Fruit fly (Drosophila melanogaster): ENCODE results near the gene CG32371.

The CG32371 gene

DNA sequence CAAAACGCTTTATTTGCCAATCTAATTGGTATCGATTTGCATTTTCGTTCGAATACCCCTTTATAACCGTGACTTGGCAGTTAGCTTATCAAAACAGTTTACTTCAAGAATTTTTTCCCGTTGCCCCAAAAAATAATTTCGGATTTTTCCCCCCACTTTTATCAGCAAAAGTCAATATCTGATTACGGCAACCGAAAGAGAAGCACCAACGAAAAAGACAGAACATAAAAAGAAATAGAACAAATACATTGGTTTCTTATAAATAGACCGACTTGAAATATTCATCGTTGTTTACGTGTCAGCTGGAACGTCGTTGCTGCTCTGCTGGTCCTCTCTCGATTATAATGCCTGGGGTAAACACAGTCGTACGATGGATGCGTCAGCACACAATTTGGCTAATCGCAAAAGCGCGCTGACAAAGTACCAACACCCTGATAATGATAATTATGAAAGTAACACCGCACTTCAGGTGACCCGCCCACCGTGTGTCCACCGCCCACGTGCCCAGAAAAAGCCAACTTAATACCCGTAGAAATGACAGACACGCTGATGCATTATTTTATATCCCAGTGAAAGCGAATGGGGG lies 33.2 kb upstream of the CG32371 start:
- TF ChIP-seq kay (GFP tag; ENCODE audit: borderline replicate concordance): peak; percentile 58
- peak; percentile 51 for TF ChIP-seq cic (GFP tag; optimal IDR thresholded peaks at IDR 0.05)
- no peak for TF ChIP-seq CG11617 (GFP tag; optimal IDR thresholded peaks at IDR 0.05)

DNA sequence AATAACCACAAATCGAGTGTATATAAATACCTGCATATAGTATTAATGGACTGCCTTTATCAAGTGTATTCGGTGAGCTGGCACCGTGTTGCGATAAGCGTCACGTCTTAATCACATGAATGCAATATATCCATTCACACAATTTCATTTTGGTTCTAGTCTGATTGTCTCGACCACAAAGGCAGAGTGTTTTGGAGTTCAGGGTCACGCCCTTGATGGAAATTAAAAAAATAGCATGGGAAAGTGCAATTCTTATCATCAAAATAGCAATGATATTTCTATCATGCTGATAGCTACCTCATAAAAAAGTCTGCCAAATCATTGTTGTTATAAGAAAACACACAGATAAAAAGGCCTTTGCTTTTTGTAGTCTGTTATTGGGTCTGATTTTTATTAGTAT lies 24.6 kb upstream of the CG32371 start:
- no peak for TF ChIP-seq CG14711 (tag; optimal IDR thresholded peaks at IDR 0.05)
- TF ChIP-seq cic (GFP tag; optimal IDR thresholded peaks at IDR 0.05): peak; percentile 77
- no peak for TF ChIP-seq Clk (GFP tag; optimal IDR thresholded peaks at IDR 0.05)
- TF ChIP-seq kay (GFP tag; ENCODE audit: borderline replicate concordance): peak; percentile 56

DNA sequence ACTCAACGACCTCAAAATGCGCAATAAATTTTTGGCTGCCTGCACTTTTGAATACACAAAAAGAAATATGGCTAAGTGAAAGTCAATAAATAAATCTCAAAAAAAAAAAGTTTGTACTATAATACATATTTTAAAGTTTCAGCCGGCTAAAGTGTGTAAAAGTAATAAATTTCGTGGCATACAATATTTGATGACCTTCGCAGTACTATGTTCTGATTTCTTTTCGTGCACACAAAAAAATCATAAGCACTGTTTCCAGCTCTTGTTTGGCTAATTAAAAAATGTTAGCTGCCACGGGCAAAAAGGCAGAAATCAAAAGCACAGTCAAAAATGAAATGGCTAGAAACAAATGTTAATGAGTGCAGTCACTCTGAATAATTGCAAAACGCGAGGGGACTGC lies 24.1 kb upstream of the CG32371 start:
- TF ChIP-seq Mnt (GFP tag; optimal IDR thresholded peaks at IDR 0.05): no peak
- peak; percentile 69 for TF ChIP-seq tj (GFP tag; optimal IDR thresholded peaks at IDR 0.05)
- no peak for TF ChIP-seq bab1 (GFP tag; optimal IDR thresholded peaks at IDR 0.05)
- no peak for TF ChIP-seq CG12768 (GFP tag; optimal IDR thresholded peaks at IDR 0.05)
- TF ChIP-seq cnc (optimal IDR thresholded peaks at IDR 0.05): no peak
- no peak for TF ChIP-seq Crg-1 (GFP tag; optimal IDR thresholded peaks at IDR 0.05)
- peak; percentile 23 for TF ChIP-seq kay (GFP tag; ENCODE audit: borderline replicate concordance)
- peak; percentile 44 for TF ChIP-seq CG14711 (tag; optimal IDR thresholded peaks at IDR 0.05)
- TF ChIP-seq CG7045 (GFP tag; optimal IDR thresholded peaks at IDR 0.05): no peak

DNA sequence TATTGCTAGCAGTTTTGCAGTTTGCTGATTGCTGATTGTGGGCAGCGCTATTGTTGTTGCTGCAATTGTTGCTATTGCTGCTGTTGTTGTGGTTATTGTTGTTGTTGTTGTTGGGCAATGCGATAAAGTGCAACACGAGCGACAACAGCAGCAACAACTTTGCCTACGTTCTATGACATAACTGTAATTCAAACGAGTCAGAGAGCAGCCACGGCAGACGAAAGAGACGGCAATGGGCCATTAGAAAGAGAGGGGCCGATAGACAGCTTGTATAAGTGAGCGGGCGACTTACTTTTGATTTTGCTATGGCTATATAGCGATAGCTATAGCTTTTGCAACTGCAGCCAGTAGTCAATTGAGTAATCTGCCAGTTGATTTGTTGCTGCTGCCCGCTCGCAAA lies 22.1 kb upstream of the CG32371 start:
- TF ChIP-seq CG33017 (tag; optimal IDR thresholded peaks at IDR 0.05) (no peak), Clk (GFP tag; optimal IDR thresholded peaks at IDR 0.05) (no peak), CG7101 (tag; optimal IDR thresholded peaks at IDR 0.05) (peak; percentile 9), CG1620 (GFP tag; optimal IDR thresholded peaks at IDR 0.05) (no peak), CG12768 (GFP tag; optimal IDR thresholded peaks at IDR 0.05) (peak; percentile 82), Crg-1 (GFP tag; optimal IDR thresholded peaks at IDR 0.05) (no peak), tj (GFP tag; optimal IDR thresholded peaks at IDR 0.05) (no peak), bab1 (GFP tag; optimal IDR thresholded peaks at IDR 0.05) (no peak), cic (GFP tag; optimal IDR thresholded peaks at IDR 0.05) (peak; percentile 77), pad (GFP tag; optimal IDR thresholded peaks at IDR 0.05) (peak; percentile 27), Hr96 (GFP tag; optimal IDR thresholded peaks at IDR 0.05) (no peak), CG11617 (GFP tag; optimal IDR thresholded peaks at IDR 0.05) (no peak), CG7045 (GFP tag; optimal IDR thresholded peaks at IDR 0.05) (no peak), kay (GFP tag; ENCODE audit: borderline replicate concordance) (no peak), cnc (optimal IDR thresholded peaks at IDR 0.05) (no peak)

DNA sequence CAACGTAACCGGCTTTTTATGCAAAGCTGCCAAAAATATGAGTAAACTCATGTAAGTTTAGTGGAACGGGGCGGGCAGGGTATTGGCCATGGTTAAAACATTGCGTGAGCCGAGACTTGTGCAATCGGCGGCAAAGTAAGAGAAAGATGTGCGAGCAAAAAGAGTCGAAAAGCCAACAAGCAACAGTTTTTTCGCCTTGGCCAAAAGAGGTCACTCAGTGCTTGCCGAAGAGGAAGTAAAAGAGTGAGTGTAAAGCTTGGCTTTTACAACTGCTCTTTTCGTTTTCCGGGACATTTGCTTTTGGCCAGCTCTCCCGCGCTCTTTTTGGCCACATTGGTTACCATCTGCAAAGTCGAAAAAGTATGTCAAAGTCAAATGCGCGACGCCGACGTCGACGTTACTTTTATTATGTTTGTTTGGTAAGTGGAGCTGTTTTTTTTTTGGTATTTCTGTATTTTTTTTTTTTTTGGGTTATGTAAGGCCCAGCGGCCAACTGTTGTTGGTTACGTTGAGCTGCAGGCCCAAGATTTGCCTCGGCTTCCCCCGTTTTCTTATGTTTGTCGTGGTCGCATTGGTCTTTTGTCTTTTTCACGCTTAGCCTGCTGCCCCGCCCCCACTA lies 19.7 kb upstream of the CG32371 start:
- TF ChIP-seq CG7101 (tag; optimal IDR thresholded peaks at IDR 0.05): no peak
- no peak for TF ChIP-seq ovo (GFP tag; optimal IDR thresholded peaks at IDR 0.05)
- peak; percentile 55 for TF ChIP-seq tj (GFP tag; optimal IDR thresholded peaks at IDR 0.05)
- no peak for TF ChIP-seq Mnt (GFP tag; optimal IDR thresholded peaks at IDR 0.05)
- TF ChIP-seq CG12768 (GFP tag; optimal IDR thresholded peaks at IDR 0.05): no peak
- TF ChIP-seq CG14711 (tag; optimal IDR thresholded peaks at IDR 0.05): no peak
- no peak for TF ChIP-seq pad (GFP tag; optimal IDR thresholded peaks at IDR 0.05)

DNA sequence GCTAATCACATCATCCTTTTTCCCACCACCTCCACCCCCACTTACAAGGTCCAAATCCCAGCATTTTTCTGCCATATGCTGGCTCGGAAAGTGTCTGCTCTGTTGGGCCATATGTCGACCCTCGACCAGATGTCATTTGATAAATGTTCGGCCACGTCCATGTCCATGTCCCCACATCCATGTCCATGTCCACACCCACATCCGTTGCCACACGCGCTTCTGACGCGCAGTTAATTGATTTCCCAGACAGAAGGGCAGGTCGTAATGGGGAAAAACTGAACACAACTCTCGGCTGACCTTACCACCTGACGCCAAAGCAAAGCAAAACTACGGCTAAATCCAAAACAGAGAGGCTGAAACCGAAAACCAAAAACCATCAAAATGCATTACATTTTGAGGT lies 18.8 kb upstream of the CG32371 start:
- TF ChIP-seq cnc (optimal IDR thresholded peaks at IDR 0.05): no peak
- TF ChIP-seq CG1620 (GFP tag; optimal IDR thresholded peaks at IDR 0.05): no peak
- no peak for TF ChIP-seq CG12768 (GFP tag; optimal IDR thresholded peaks at IDR 0.05)
- TF ChIP-seq ovo (GFP tag; optimal IDR thresholded peaks at IDR 0.05): no peak
- no peak for TF ChIP-seq CG14711 (tag; optimal IDR thresholded peaks at IDR 0.05)
- TF ChIP-seq Mnt (GFP tag; optimal IDR thresholded peaks at IDR 0.05): no peak
- no peak for TF ChIP-seq pad (GFP tag; optimal IDR thresholded peaks at IDR 0.05)
- no peak for TF ChIP-seq tj (GFP tag; optimal IDR thresholded peaks at IDR 0.05)
- TF ChIP-seq Crg-1 (GFP tag; optimal IDR thresholded peaks at IDR 0.05): no peak
- no peak for TF ChIP-seq kay (GFP tag; ENCODE audit: borderline replicate concordance)
- TF ChIP-seq CG7101 (tag; optimal IDR thresholded peaks at IDR 0.05): no peak
- no peak for TF ChIP-seq Hr96 (GFP tag; optimal IDR thresholded peaks at IDR 0.05)
- no peak for TF ChIP-seq toe (GFP tag; optimal IDR thresholded peaks at IDR 0.05)
- TF ChIP-seq CG33017 (tag; optimal IDR thresholded peaks at IDR 0.05): no peak

DNA sequence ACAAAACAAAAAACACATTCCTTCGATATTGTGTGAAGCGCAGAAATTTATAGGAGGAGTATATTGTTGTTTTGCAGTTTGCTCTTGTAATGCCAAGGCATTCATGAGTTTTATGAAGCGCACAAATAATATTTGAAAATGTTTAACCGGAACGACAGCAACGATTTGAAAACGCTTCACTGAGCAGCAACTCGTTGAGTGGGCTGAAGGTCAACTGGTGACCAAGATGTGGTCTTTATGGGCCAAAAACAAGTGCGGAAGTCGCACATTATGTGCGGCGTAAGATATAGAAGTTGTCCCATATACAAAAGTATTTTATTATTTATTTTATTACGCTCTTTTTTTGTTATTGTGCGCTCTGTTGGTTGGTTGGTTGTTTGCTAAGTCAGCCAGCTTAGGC lies 18.1 kb upstream of the CG32371 start:
- TF ChIP-seq CG7045 (GFP tag; optimal IDR thresholded peaks at IDR 0.05) (no peak), cnc (optimal IDR thresholded peaks at IDR 0.05) (no peak), cic (GFP tag; optimal IDR thresholded peaks at IDR 0.05) (no peak), CG11617 (GFP tag; optimal IDR thresholded peaks at IDR 0.05) (no peak), CG7101 (tag; optimal IDR thresholded peaks at IDR 0.05) (no peak)

DNA sequence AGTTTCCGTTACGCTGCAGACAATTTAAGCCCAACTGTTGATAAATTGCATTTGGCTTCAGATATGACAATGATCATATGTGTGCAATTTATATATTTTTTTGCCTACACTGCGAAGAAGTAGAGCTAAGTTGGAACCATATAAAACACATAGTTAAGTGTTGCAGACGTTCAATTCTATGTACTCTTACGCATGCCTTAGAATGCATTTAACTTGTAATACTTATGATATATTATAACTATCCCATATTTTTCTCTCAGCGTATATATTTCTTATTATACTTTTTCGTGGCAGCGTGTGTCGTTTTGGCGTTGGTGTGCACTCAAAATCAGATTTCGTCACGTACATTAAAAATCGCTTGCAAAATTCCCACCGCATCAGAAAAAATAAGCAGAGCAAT lies 15.2 kb upstream of the CG32371 start:
- TF ChIP-seq CG7101 (tag; optimal IDR thresholded peaks at IDR 0.05) (peak; percentile 73), CG11617 (GFP tag; optimal IDR thresholded peaks at IDR 0.05) (peak; percentile 28), cnc (optimal IDR thresholded peaks at IDR 0.05) (no peak), cic (GFP tag; optimal IDR thresholded peaks at IDR 0.05) (no peak), CG1620 (GFP tag; optimal IDR thresholded peaks at IDR 0.05) (peak; percentile 47), CG14711 (tag; optimal IDR thresholded peaks at IDR 0.05) (peak; percentile 66), kay (GFP tag; ENCODE audit: borderline replicate concordance) (no peak), Mnt (GFP tag; optimal IDR thresholded peaks at IDR 0.05) (no peak), CG5204 (GFP tag; optimal IDR thresholded peaks at IDR 0.05) (peak; percentile 37), toe (GFP tag; optimal IDR thresholded peaks at IDR 0.05) (no peak), tj (GFP tag; optimal IDR thresholded peaks at IDR 0.05) (peak; percentile 36), CG7045 (GFP tag; optimal IDR thresholded peaks at IDR 0.05) (peak; percentile 31), pad (GFP tag; optimal IDR thresholded peaks at IDR 0.05) (no peak), Hr96 (GFP tag; optimal IDR thresholded peaks at IDR 0.05) (no peak), ovo (GFP tag; optimal IDR thresholded peaks at IDR 0.05) (no peak), bab1 (GFP tag; optimal IDR thresholded peaks at IDR 0.05) (peak; percentile 83), CG12768 (GFP tag; optimal IDR thresholded peaks at IDR 0.05) (no peak), Clk (GFP tag; optimal IDR thresholded peaks at IDR 0.05) (no peak), Crg-1 (GFP tag; optimal IDR thresholded peaks at IDR 0.05) (no peak), CG33017 (tag; optimal IDR thresholded peaks at IDR 0.05) (peak; percentile 47)
